Worm (Caenorhabditis elegans) whole organism, early embryonic: ENCODE measurements around the gene R02D3.8.

Experiments used
- ama-1 ChIP-seq: fragments of 150-350 bp; optimal IDR thresholded peaks from 2 replicates; lab custom pipeline; 2014
- ceh-13 ChIP-seq: fragments of 200-800 bp; sonication (Bioruptor generic); optimal IDR thresholded peaks from 2 replicates; lab custom pipeline; 2018; ENCODE audit warnings: mild to moderate bottlenecking, missing genetic modification characterization, missing compliant biosample characterization
- hmbx-1 ChIP-seq: sonication (generic microtip); optimal IDR thresholded peaks from 2 replicates; lab custom pipeline; 2016; ENCODE audit warnings: mild to moderate bottlenecking, missing genetic modification characterization, missing compliant biosample characterization
- scrt-1 ChIP-seq: fragments of 200-800 bp; sonication (Bioruptor generic); IDR thresholded peaks from 2 replicates; pipeline ENCODE4 v1.3.6; 2022; ENCODE audit warnings: missing genetic modification characterization, missing compliant biosample characterization
- sea-1 ChIP-seq: fragments of 200-800 bp; sonication (Bioruptor generic); conservative IDR thresholded peaks from 2 replicates; pipeline ENCODE4 v1.3.6; 2022; ENCODE audit warnings: missing genetic modification characterization, missing compliant biosample characterization

ce11 chrIV:262460-262859 is 5.5 kb upstream of the R02D3.8 start:
- TF ChIP-seq ceh-13 (GFP tag; lab: Kevin White, UChicago) (no peak), scrt-1 (GFP tag; lab: Robert Waterston, UW) (no peak), ama-1 (no peak), hmbx-1 (tag; lab: Kevin White, UChicago) (no peak), sea-1 (GFP tag; lab: Robert Waterston, UW) (no peak)
